Worm (Caenorhabditis elegans): ENCODE data around the gene C14C10.10.
A peak's percentile ranks its signal among the peaks of the same experiment; 100 is the strongest.

Gene C14C10.10

DNA sequence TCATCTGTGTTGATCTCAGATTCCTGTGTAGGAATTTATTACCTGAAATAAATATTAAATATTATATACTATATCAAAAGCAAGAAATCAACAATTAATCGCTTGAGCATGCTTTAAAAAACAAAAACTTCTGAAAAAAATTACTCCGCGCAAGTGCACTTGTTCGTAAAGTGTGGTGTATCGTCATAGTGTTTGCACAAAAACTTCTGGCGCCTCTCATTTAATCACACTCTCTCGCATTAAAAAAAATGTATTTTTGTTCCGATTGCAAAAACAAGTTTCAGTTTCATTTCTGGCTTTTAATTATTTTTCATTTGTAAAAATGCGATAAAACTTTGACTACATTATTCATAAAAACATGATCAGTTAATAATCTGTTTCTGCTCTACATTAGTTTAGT, at the start of gene C14C10.10, which contains the start of gene ril-2:
TSS of gene C14C10.10 (minus strand) at position 19 of the 400 bp plus-strand sequence.
TSS of gene ril-2 (minus strand) at position 48 of the 400 bp plus-strand sequence.
- TF ChIP-seq nhr-23 (tag; optimal IDR thresholded peaks at IDR 0.05) (no peak), unc-39 (tag; optimal IDR thresholded peaks at IDR 0.05) (no peak), nfya-1 (tag; optimal IDR thresholded peaks at IDR 0.05; ENCODE audit: insufficient read depth) (peak; percentile 34)

DNA sequence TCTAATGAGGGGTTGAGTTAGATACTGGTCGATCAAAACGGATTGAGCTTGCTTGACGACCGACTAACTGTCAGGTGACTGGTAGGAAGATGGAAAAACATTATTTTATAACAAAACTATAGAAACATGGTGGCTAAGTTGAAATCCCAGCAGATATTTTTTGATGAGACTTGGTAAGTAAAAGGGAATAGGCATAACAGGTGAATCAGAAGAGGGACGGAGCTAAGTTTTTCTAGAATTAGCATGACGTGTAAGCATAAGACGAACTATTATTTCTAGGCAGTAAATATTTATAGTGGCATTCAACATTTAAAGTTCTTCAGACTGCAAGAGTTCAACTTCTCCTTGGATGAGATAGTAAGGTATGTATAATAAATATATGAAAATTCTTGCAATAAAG, 45.6 kb upstream of the C14C10.10 start, which contains the start of gene F56H9.8:
TSS of gene F56H9.8 (plus strand) at position 301 of the 400 bp plus-strand sequence.
- TF ChIP-seq nhr-25 (tag; optimal IDR thresholded peaks at IDR 0.05) = no peak
- TF ChIP-seq tbx-2 (tag; optimal IDR thresholded peaks at IDR 0.05) = no peak
- no peak for TF ChIP-seq lin-39 (tag; optimal IDR thresholded peaks at IDR 0.05)
- no peak for TF ChIP-seq jun-1 (tag; optimal IDR thresholded peaks at IDR 0.05)
- TF ChIP-seq elt-3 (tag; optimal IDR thresholded peaks at IDR 0.05) = no peak
- TF ChIP-seq nhr-43 (tag; optimal IDR thresholded peaks at IDR 0.05; ENCODE audit: poor library complexity, severe bottlenecking) = no peak
- no peak for TF ChIP-seq pqm-1 (tag; optimal IDR thresholded peaks at IDR 0.05)
- TF ChIP-seq egl-27 (tag; optimal IDR thresholded peaks at IDR 0.05) = no peak
- no peak for TF ChIP-seq ztf-11 (tag; optimal IDR thresholded peaks at IDR 0.05)
- no peak for TF ChIP-seq nhr-76 (tag; optimal IDR thresholded peaks at IDR 0.05)
- TF ChIP-seq mdl-1 (tag; optimal IDR thresholded peaks at IDR 0.05) = no peak
- TF ChIP-seq pha-4 (tag; optimal IDR thresholded peaks at IDR 0.05) = no peak
- TF ChIP-seq skn-1 (tag; optimal IDR thresholded peaks at IDR 0.05) = no peak
- no peak for TF ChIP-seq elt-1 (tag; optimal IDR thresholded peaks at IDR 0.05)

DNA sequence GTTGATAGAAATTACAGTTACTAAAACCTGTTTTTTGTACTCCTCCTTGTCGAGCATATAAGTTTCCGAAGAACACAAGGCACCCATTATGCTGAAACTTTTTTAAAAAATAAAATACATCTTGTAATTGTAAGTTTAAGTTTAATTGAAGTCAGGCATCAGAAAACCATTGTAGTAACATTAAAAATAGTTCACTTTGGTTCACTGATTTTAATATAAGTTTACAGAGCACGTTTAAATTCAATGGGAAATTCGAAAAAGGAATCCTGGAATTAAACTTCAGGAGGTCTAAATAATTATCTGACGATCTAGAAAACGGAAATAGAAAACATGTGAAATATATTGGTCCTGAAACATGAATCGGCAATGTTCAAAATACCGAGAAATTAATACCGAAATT, 41.5 kb upstream of the C14C10.10 start, which contains the start of gene gpa-8:
TSS of gene gpa-8 (minus strand) at position 101 of the 400 bp plus-strand sequence.
- TF ChIP-seq ztf-4 (tag; optimal IDR thresholded peaks at IDR 0.05) (no peak), lsy-12 (tag; optimal IDR thresholded peaks at IDR 0.05) (no peak), lin-15B (tag; optimal IDR thresholded peaks at IDR 0.05) (no peak), ceh-82 (tag; optimal IDR thresholded peaks at IDR 0.05) (no peak), skn-1 (tag; optimal IDR thresholded peaks at IDR 0.05) (no peak), elt-3 (tag; optimal IDR thresholded peaks at IDR 0.05) (no peak), fkh-10 (GFP tag; optimal IDR thresholded peaks at IDR 0.05) (no peak), nfya-1 (tag; optimal IDR thresholded peaks at IDR 0.05; ENCODE audit: insufficient read depth) (no peak), ceh-28 (tag; optimal IDR thresholded peaks at IDR 0.05) (no peak), pqm-1 (tag; optimal IDR thresholded peaks at IDR 0.05) (no peak)

ce11 chrV:12637764-12638502, 39.0 kb upstream of the C14C10.10 start:
- peak; percentile 16 for TF ChIP-seq nhr-23 (tag; optimal IDR thresholded peaks at IDR 0.05)
- peak; percentile 54 for TF ChIP-seq nhr-43 (tag; optimal IDR thresholded peaks at IDR 0.05; ENCODE audit: poor library complexity, severe bottlenecking)
- no peak for TF ChIP-seq fkh-10 (GFP tag; optimal IDR thresholded peaks at IDR 0.05)
- TF ChIP-seq ceh-82 (tag; optimal IDR thresholded peaks at IDR 0.05) = no peak
- TF ChIP-seq elt-2 (tag; optimal IDR thresholded peaks at IDR 0.05) = peak; percentile 92
- TF ChIP-seq ceh-16 (tag; optimal IDR thresholded peaks at IDR 0.05) = no peak
- TF ChIP-seq pqm-1 (tag; optimal IDR thresholded peaks at IDR 0.05) = peak; percentile 72
- peak; percentile 40 for TF ChIP-seq pha-4 (tag; optimal IDR thresholded peaks at IDR 0.05)

DNA sequence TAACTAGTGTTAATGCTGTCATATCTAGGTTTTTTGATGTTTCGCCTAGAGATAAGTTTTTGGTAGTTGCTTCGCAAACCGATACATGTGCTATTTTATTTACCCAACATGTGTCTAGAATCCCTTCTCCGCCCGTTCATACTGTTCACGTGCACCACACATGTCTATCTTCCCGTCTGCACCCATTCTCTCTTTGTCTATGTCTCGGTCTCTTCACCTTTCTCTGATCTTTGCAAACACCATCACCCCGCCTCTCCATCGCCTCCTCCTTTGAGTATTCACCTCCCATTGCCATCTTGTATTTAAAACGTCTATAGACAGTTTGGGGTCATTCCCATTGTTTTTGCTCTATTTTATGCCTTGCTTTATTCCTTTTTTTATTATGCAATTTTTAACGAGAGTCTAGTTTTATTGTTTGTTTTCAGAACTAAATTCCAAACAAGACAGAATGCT, 38.3 kb upstream of the C14C10.10 start, which contains the start of gene F56H9.2:
TSS of gene F56H9.2 (plus strand) at position 426 of the 453 bp plus-strand sequence.
- TF ChIP-seq pqm-1 (tag; optimal IDR thresholded peaks at IDR 0.05) (peak; percentile 71), fkh-2 (tag; optimal IDR thresholded peaks at IDR 0.05) (no peak), ama-1 (optimal IDR thresholded peaks at IDR 0.05) (peak; percentile 8), ZK546.5 (tag; optimal IDR thresholded peaks at IDR 0.05) (no peak), ceh-16 (tag; optimal IDR thresholded peaks at IDR 0.05) (no peak), aly-2 (tag; optimal IDR thresholded peaks at IDR 0.05) (no peak), nhr-43 (tag; optimal IDR thresholded peaks at IDR 0.05; ENCODE audit: poor library complexity, severe bottlenecking) (peak; percentile 89), elt-1 (tag; optimal IDR thresholded peaks at IDR 0.05) (peak; percentile 19), nhr-23 (tag; optimal IDR thresholded peaks at IDR 0.05) (peak; percentile 71), nhr-12 (tag; optimal IDR thresholded peaks at IDR 0.05) (no peak), nhr-237 (tag; optimal IDR thresholded peaks at IDR 0.05) (no peak), lin-15B (tag; optimal IDR thresholded peaks at IDR 0.05) (no peak), ceh-9 (tag; optimal IDR thresholded peaks at IDR 0.05) (no peak), egl-27 (tag; optimal IDR thresholded peaks at IDR 0.05) (peak; percentile 74), nhr-67 (tag; optimal IDR thresholded peaks at IDR 0.05) (no peak), tbx-2 (tag; optimal IDR thresholded peaks at IDR 0.05) (peak; percentile 11), R02D3.7 (tag; optimal IDR thresholded peaks at IDR 0.05) (peak; percentile 27), pha-4 (tag; optimal IDR thresholded peaks at IDR 0.05) (peak; percentile 90), elt-2 (tag; optimal IDR thresholded peaks at IDR 0.05) (peak; percentile 85), ztf-4 (tag; optimal IDR thresholded peaks at IDR 0.05) (no peak), nhr-28 (tag; optimal IDR thresholded peaks at IDR 0.05) (no peak), daf-12 (tag; optimal IDR thresholded peaks at IDR 0.05) (no peak), unc-62 (GFP tag; optimal IDR thresholded peaks at IDR 0.05) (no peak), nfya-1 (tag; optimal IDR thresholded peaks at IDR 0.05; ENCODE audit: insufficient read depth) (peak; percentile 64), ceh-82 (tag; optimal IDR thresholded peaks at IDR 0.05) (no peak), mml-1 (tag; optimal IDR thresholded peaks at IDR 0.05) (peak; percentile 96), mdl-1 (tag; optimal IDR thresholded peaks at IDR 0.05) (peak; percentile 72), hmg-11 (tag; optimal IDR thresholded peaks at IDR 0.05) (no peak), elt-3 (tag; optimal IDR thresholded peaks at IDR 0.05) (no peak), snpc-4 (tag; optimal IDR thresholded peaks at IDR 0.05) (no peak), jun-1 (tag; optimal IDR thresholded peaks at IDR 0.05) (peak; percentile 62), nhr-25 (tag; optimal IDR thresholded peaks at IDR 0.05) (peak; percentile 93)

All from whole organism, L3 larva.